Worm (Caenorhabditis elegans) whole organism, L4 larva: Measurements from ENCODE around the gene F42A9.6.

ENCODE experiments used
- F37D6.2 ChIP-seq: sonication (generic microtip); optimal IDR thresholded peaks from 2 replicates; lab custom pipeline; 2016; ENCODE audit warnings: mild to moderate bottlenecking, missing genetic modification characterization, missing compliant biosample characterization
- F44E2.7 ChIP-seq: fragments of 200-800 bp; sonication (Bioruptor generic); IDR thresholded peaks from 2 replicates; pipeline ENCODE4 v2.1.2; 2022; ENCODE audit warnings: missing genetic modification characterization, missing compliant biosample characterization
- T20F7.1 ChIP-seq: fragments of 200-800 bp; sonication (Bioruptor generic); optimal IDR thresholded peaks from 2 replicates; lab custom pipeline; 2018; ENCODE audit warnings: mild to moderate bottlenecking, missing genetic modification characterization, missing compliant biosample characterization
- Y105C5A.15 ChIP-seq: fragments of 200-800 bp; sonication (Bioruptor generic); IDR thresholded peaks from 2 replicates; pipeline ENCODE4 v1.3.6; 2022; ENCODE audit warnings: missing genetic modification characterization, missing compliant biosample characterization
- Y5F2A.4 ChIP-seq: fragments of 200-800 bp; sonication (Bioruptor generic); optimal IDR thresholded peaks from 2 replicates; lab custom pipeline; 2018; ENCODE audit warnings: mild to moderate bottlenecking, missing genetic modification characterization, missing compliant biosample characterization
- Y75B8A.6 ChIP-seq: fragments of 200-800 bp; sonication (Bioruptor generic); IDR thresholded peaks from 2 replicates; pipeline ENCODE4 v1.3.6; 2022; ENCODE audit warnings: missing genetic modification reagents, missing genetic modification characterization, missing compliant biosample characterization
- ZK337.2 ChIP-seq: fragments of 200-800 bp; sonication (Bioruptor generic); IDR thresholded peaks from 2 replicates; pipeline ENCODE4 v1.3.6; 2022; ENCODE audit warnings: missing genetic modification reagents, missing genetic modification characterization, missing compliant biosample characterization
- ZK546.5 ChIP-seq, 2 experiments: sonication (generic microtip); optimal IDR thresholded peaks; 2 replicates each; lab custom pipeline; 2017; ENCODE audit warnings: missing biosample characterization in 2 of 2, missing genetic modification characterization in 2 of 2
- aha-1 ChIP-seq: fragments of 150-350 bp; peaks from one replicate; lab custom pipeline; 2014; ENCODE audit warnings: missing biosample characterization, missing genetic modification characterization
- ama-1 ChIP-seq: fragments of 150-350 bp; optimal IDR thresholded peaks from 2 replicates; lab custom pipeline; 2014; ENCODE audit warnings: inconsistent platforms, mixed read lengths
- ceh-44 ChIP-seq: fragments of 200-800 bp; sonication (Bioruptor generic); IDR thresholded peaks from 2 replicates; pipeline ENCODE4 v1.3.6; 2022; ENCODE audit warnings: missing genetic modification reagents, missing genetic modification characterization, missing compliant biosample characterization
- daf-16 ChIP-seq, 3 experiments: sonication (generic microtip); optimal IDR thresholded peaks; 2 replicates each; lab custom pipeline; 2016 to 2017; ENCODE audit warnings: missing genetic modification characterization in 3 of 3, missing genetic modification reagents in 3 of 3, mild to moderate bottlenecking in 2 of 3, missing compliant biosample characterization in 2 of 3, missing biosample characterization in 1 of 3, moderate library complexity in 1 of 3
- dmd-6 ChIP-seq: fragments of 200-800 bp; sonication (Bioruptor generic); IDR thresholded peaks from 2 replicates; pipeline ENCODE4 v1.3.6; 2022; ENCODE audit warnings: missing genetic modification reagents, missing genetic modification characterization, missing compliant biosample characterization
- dmd-8 ChIP-seq: fragments of 200-800 bp; sonication (Bioruptor generic); IDR thresholded peaks from 2 replicates; pipeline ENCODE4 v1.3.6; 2022; ENCODE audit warnings: missing genetic modification characterization, missing compliant biosample characterization
- dpl-1 ChIP-seq: fragments of 150-350 bp; optimal IDR thresholded peaks from 2 replicates; lab custom pipeline; 2014; ENCODE audit warnings: missing biosample characterization, missing genetic modification reagents, missing genetic modification characterization
- dve-1 ChIP-seq: sonication (generic microtip); optimal IDR thresholded peaks from 2 replicates; lab custom pipeline; 2017; ENCODE audit warnings: antibody characterized with exemption, mild to moderate bottlenecking, missing genetic modification characterization, missing compliant biosample characterization; ENCODE audit not compliant: insufficient read depth
- egl-43 ChIP-seq: fragments of 200-800 bp; sonication (Bioruptor generic); IDR thresholded peaks from 2 replicates; pipeline ENCODE4 v1.3.6; 2022; ENCODE audit warnings: missing genetic modification reagents, missing genetic modification characterization, missing compliant biosample characterization
- hlh-30 ChIP-seq: sonication (generic microtip); optimal IDR thresholded peaks from 2 replicates; lab custom pipeline; 2017; ENCODE audit warnings: antibody characterized with exemption, mild to moderate bottlenecking, missing genetic modification characterization, missing compliant biosample characterization; ENCODE audit not compliant: insufficient read depth
- lim-7 ChIP-seq: fragments of 200-800 bp; sonication (Bioruptor generic); IDR thresholded peaks from 2 replicates; pipeline ENCODE4 v1.3.6; 2022; ENCODE audit warnings: missing genetic modification characterization, missing compliant biosample characterization
- lin-38 ChIP-seq: fragments of 200-800 bp; sonication (Bioruptor generic); IDR thresholded peaks from 2 replicates; pipeline ENCODE4 v1.3.6; 2022; ENCODE audit warnings: missing genetic modification reagents, missing genetic modification characterization, missing compliant biosample characterization
- lin-39 ChIP-seq: fragments of 150-350 bp; optimal IDR thresholded peaks from 2 replicates; lab custom pipeline; 2014; ENCODE audit warnings: missing biosample characterization, missing genetic modification reagents, missing genetic modification characterization
- mxl-2 ChIP-seq: fragments of 200-800 bp; sonication (Bioruptor generic); conservative IDR thresholded peaks from 2 replicates; pipeline ENCODE4 v1.3.6; 2022; ENCODE audit warnings: missing genetic modification reagents, missing genetic modification characterization, missing compliant biosample characterization
- nhr-102 ChIP-seq: sonication (generic microtip); optimal IDR thresholded peaks from 2 replicates; lab custom pipeline; 2016; ENCODE audit warnings: mild to moderate bottlenecking, missing genetic modification characterization, moderate library complexity, missing compliant biosample characterization
- nhr-111 ChIP-seq: fragments of 200-800 bp; sonication (Bioruptor generic); optimal IDR thresholded peaks from 2 replicates; lab custom pipeline; 2018; ENCODE audit warnings: mild to moderate bottlenecking, missing genetic modification characterization, missing compliant biosample characterization
- nhr-237 ChIP-seq: sonication (generic microtip); optimal IDR thresholded peaks from 2 replicates; lab custom pipeline; 2017; ENCODE audit warnings: missing biosample characterization, missing genetic modification characterization
- nhr-28 ChIP-seq: fragments of 150-350 bp; optimal IDR thresholded peaks from 2 replicates; lab custom pipeline; 2014; ENCODE audit warnings: missing biosample characterization, missing genetic modification characterization
- nhr-41 ChIP-seq: fragments of 200-800 bp; sonication (Bioruptor generic); IDR thresholded peaks from 2 replicates; pipeline ENCODE4 v1.3.6; 2022; ENCODE audit warnings: missing genetic modification reagents, missing genetic modification characterization, missing compliant biosample characterization
- nhr-42 ChIP-seq: fragments of 200-800 bp; sonication (Bioruptor generic); IDR thresholded peaks from 2 replicates; pipeline ENCODE4 v1.3.6; 2022; ENCODE audit warnings: missing genetic modification characterization, missing compliant biosample characterization
- nhr-77 ChIP-seq: fragments of 150-350 bp; optimal IDR thresholded peaks from 2 replicates; lab custom pipeline; 2014; ENCODE audit warnings: missing biosample characterization, missing genetic modification characterization
- pha-4 ChIP-seq, 2 experiments: fragments of 150-350 bp in 1 of 2; fragments of 200-800 bp in 1 of 2; sonication (Bioruptor generic) in 1 of 2; IDR thresholded peaks in 1 of 2; optimal IDR thresholded peaks in 1 of 2; 2 replicates each; pipeline versions ENCODE4 v1.3.6 to Lab custom; 2014 to 2022; ENCODE audit warnings: missing genetic modification characterization in 2 of 2, missing genetic modification reagents in 2 of 2, missing biosample characterization in 1 of 2, missing compliant biosample characterization in 1 of 2
- php-3 ChIP-seq: fragments of 200-800 bp; sonication (Bioruptor generic); IDR thresholded peaks from 2 replicates; pipeline ENCODE4 v1.3.6; 2022; ENCODE audit warnings: missing genetic modification reagents, missing genetic modification characterization, missing compliant biosample characterization
- pqm-1 ChIP-seq: sonication (generic microtip); optimal IDR thresholded peaks from 2 replicates; lab custom pipeline; 2017; ENCODE audit warnings: missing biosample characterization, missing genetic modification characterization
- saeg-2 ChIP-seq: fragments of 200-800 bp; sonication (Bioruptor generic); IDR thresholded peaks from 2 replicates; pipeline ENCODE4 v1.3.6; 2022; ENCODE audit warnings: missing genetic modification reagents, missing genetic modification characterization, missing compliant biosample characterization
- set-16 ChIP-seq: fragments of 200-800 bp; sonication (Bioruptor generic); IDR thresholded peaks from 2 replicates; pipeline ENCODE4 v1.3.6; 2022; ENCODE audit warnings: missing genetic modification reagents, missing genetic modification characterization, missing compliant biosample characterization
- skn-1 ChIP-seq: fragments of 150-350 bp; optimal IDR thresholded peaks from 2 replicates; lab custom pipeline; 2014; ENCODE audit warnings: missing biosample characterization, missing genetic modification characterization
- tag-97 ChIP-seq: fragments of 200-800 bp; sonication (Bioruptor generic); IDR thresholded peaks from 2 replicates; pipeline ENCODE4 v1.3.6; 2022; ENCODE audit warnings: missing genetic modification characterization, missing compliant biosample characterization
- unc-130 ChIP-seq: sonication (generic microtip); optimal IDR thresholded peaks from 2 replicates; lab custom pipeline; 2016; ENCODE audit warnings: missing genetic modification reagents, missing genetic modification characterization, missing compliant biosample characterization
- vab-7 ChIP-seq: fragments of 200-800 bp; sonication (Bioruptor generic); IDR thresholded peaks from 2 replicates; pipeline ENCODE4 v1.3.6; 2022; ENCODE audit warnings: missing genetic modification reagents, missing genetic modification characterization, missing compliant biosample characterization
- zfp-2 ChIP-seq: sonication (generic microtip); optimal IDR thresholded peaks from 2 replicates; lab custom pipeline; 2016; ENCODE audit warnings: mild to moderate bottlenecking, missing genetic modification characterization, missing compliant biosample characterization
- zfp-3 ChIP-seq: fragments of 200-800 bp; sonication (Bioruptor generic); conservative IDR thresholded peaks from 2 replicates; pipeline ENCODE4 v1.3.6; 2022; ENCODE audit warnings: missing genetic modification reagents, missing genetic modification characterization, missing compliant biosample characterization
- ztf-7 ChIP-seq: fragments of 150-350 bp; optimal IDR thresholded peaks from 2 replicates; lab custom pipeline; 2014; ENCODE audit warnings: missing biosample characterization, missing genetic modification characterization

F42A9.6 gene

DNA sequence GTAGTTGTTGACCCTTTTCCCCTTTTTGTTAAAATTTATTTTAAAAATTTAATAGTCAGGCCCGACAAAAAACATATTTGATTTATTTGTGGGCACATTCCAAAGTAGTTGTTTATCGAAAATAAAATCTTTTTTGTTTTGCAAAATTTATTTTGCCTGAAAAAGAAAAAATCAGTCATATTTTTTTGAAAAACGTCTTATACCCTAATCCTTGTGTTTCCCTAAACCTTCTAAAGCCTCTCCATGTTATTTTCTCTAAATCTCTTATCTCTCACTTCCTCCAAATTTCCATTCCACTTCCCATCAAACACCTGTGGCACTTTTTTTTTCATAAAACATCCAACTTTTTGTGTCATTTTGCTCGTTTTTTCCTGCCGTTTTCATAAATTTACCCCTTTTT is 830 bp upstream of the F42A9.6 start:
- no peak for TF ChIP-seq F37D6.2 (tag; lab: Kevin White, UChicago)
- no peak for TF ChIP-seq tag-97 (GFP tag; lab: Robert Waterston, UW)
- TF ChIP-seq F44E2.7 (GFP tag; lab: Robert Waterston, UW), result no peak
- TF ChIP-seq dmd-6, result no peak
- no peak for TF ChIP-seq nhr-42
- TF ChIP-seq ZK337.2 (GFP tag; lab: Robert Waterston, UW), result no peak
- TF ChIP-seq set-16, result no peak
- no peak for TF ChIP-seq Y75B8A.6 (GFP tag; lab: Robert Waterston, UW)
- no peak for TF ChIP-seq zfp-3 (GFP tag; lab: Robert Waterston, UW)
- no peak for TF ChIP-seq ama-1 (lab: Kevin White, UChicago)
- no peak for TF ChIP-seq pqm-1 (tag; lab: Kevin White, UChicago)
- TF ChIP-seq lin-38 (GFP tag; lab: Robert Waterston, UW), result no peak
- TF ChIP-seq mxl-2 (GFP tag; lab: Robert Waterston, UW), result no peak
- TF ChIP-seq php-3 (GFP tag; lab: Robert Waterston, UW), result no peak
- TF ChIP-seq nhr-77 (tag; lab: Kevin White, UChicago), result no peak
- TF ChIP-seq aha-1, result no peak
- no peak for TF ChIP-seq dmd-8 (GFP tag; lab: Robert Waterston, UW)
- no peak for TF ChIP-seq vab-7 (GFP tag; lab: Robert Waterston, UW)
- TF ChIP-seq nhr-111, result no peak

DNA sequence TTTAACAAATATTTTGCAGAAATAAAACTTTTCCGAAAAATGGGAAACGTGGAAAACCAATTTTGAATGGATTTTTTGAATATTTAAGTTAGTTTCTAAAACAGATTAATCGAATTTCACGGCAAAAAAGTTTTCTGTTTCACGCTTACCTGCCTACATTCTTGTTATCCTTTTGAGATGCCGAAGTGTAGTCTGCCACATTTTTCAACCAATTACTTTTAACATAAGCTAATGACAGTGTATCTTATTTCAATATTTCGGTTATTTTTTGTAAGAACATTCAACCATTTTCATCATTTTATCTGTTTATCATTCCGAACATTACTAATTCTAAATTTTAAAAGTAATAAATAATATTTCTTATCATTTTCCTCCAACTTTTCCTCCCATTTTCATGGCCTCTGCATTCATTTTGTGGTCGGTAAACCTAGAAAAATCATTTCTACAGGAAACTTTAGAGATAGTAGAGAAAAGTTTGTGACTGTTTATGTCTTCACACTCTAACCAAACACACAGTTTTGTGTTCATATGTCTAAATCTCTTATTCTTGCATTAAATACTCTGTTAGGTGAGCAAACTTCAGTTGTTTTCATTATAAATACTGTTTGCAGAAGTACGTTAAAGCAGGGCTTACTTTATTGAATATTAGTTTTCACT is 3.0 kb downstream of the F42A9.6 start, which contains the start of the genes F42A9.17 and cyp-33E2:
Gene F42A9.17, minus strand, starts transcription at position 51 of the 657 bp plus-strand sequence.
Gene cyp-33E2, plus strand, starts transcription at position 449 of the 657 bp plus-strand sequence.
- TF ChIP-seq nhr-237 (no peak), pqm-1 (tag; lab: Kevin White, UChicago) (peak; percentile 90), dve-1 (tag; lab: Kevin White, UChicago) (peak; percentile 61), tag-97 (GFP tag; lab: Robert Waterston, UW) (no peak), lim-7 (GFP tag; lab: Robert Waterston, UW) (no peak), php-3 (GFP tag; lab: Robert Waterston, UW) (peak; percentile 65; the same call in 1 of the 2 replicates), pha-4 (GFP tag; IDR thresholded peaks at IDR 0.05; lab: Robert Waterston, UW) (no peak), pha-4 (tag; optimal IDR thresholded peaks at IDR 0.05; lab: Kevin White, UChicago) (peak; percentile 12), lin-38 (GFP tag; lab: Robert Waterston, UW) (no peak), nhr-77 (tag; lab: Kevin White, UChicago) (peak; percentile 44), Y75B8A.6 (GFP tag; lab: Robert Waterston, UW) (no peak), ceh-44 (GFP tag; lab: Robert Waterston, UW) (no peak), nhr-102 (no peak), Y5F2A.4 (GFP tag; lab: Kevin White, UChicago) (no peak), dpl-1 (GFP tag; lab: Kevin White, UChicago) (no peak), Y105C5A.15 (GFP tag; lab: Robert Waterston, UW) (no peak), zfp-2 (no peak), saeg-2 (GFP tag; lab: Robert Waterston, UW) (no peak), nhr-41 (GFP tag; lab: Robert Waterston, UW) (no peak), daf-16 (GFP tag; optimal IDR thresholded peaks at IDR 0.05; lab: Kevin White, UChicago) (no peak), daf-16 (tag; optimal IDR thresholded peaks at IDR 0.05; lab: Kevin White, UChicago) (peak; percentile 88), nhr-28 (tag; lab: Kevin White, UChicago) (peak; percentile 88), skn-1 (tag; lab: Kevin White, UChicago) (no peak)

DNA sequence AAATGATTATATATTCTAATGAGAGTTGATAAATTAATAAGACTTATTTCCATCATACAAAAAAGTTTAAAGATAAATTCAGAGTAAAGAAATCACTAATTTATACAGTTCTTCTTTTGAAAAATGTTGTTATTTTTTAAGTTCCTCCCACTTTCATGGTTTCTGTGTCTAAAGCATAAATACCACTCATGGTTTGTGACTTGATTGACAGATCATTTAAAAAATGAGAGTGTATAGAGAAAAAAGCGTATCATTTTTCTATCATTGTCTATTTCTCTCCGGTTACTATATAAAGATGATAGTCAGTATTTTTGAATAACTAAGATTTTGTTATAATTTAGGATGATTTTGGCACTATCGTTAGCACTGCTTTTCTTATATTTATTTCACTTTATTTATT is 5.6 kb downstream of the F42A9.6 start, which contains the start of gene cyp-33E3:
Gene cyp-33E3, plus strand, starts transcription at position 316 of the 400 bp plus-strand sequence.
- TF ChIP-seq pqm-1 (tag; lab: Kevin White, UChicago) (peak; percentile 14), unc-130 (GFP tag; lab: Kevin White, UChicago) (no peak), dmd-6 (peak; percentile 45; the same call in 1 of the 2 replicates), egl-43 (GFP tag; lab: Robert Waterston, UW) (no peak), ztf-7 (tag; lab: Kevin White, UChicago) (no peak), Y5F2A.4 (GFP tag; lab: Kevin White, UChicago) (no peak), T20F7.1 (GFP tag; lab: Kevin White, UChicago) (peak; percentile 34), hlh-30 (peak; percentile 18), daf-16 (GFP tag; optimal IDR thresholded peaks at IDR 0.05; lab: Kevin White, UChicago) (no peak), daf-16 (tag; optimal IDR thresholded peaks at IDR 0.05; lab: Kevin White, UChicago) (peak; percentile 41), dve-1 (tag; lab: Kevin White, UChicago) (peak; percentile 38), ZK546.5 (tag; optimal IDR thresholded peaks at IDR 0.05; lab: Kevin White, UChicago) (no peak), nhr-28 (tag; lab: Kevin White, UChicago) (peak; percentile 90), lin-39 (no peak)
